Worm (Caenorhabditis elegans): ENCODE measurements around the gene cyk-4.

- TF ChIP-seq F13H6.1 (tag; optimal IDR thresholded peaks at IDR 0.05) (no peak), tbx-2 (tag; optimal IDR thresholded peaks at IDR 0.05) (no peak), ama-1 (optimal IDR thresholded peaks at IDR 0.05) (no peak), pqm-1 (tag; optimal IDR thresholded peaks at IDR 0.05) (no peak), nhr-11 (tag; optimal IDR thresholded peaks at IDR 0.05) (no peak), unc-55 (GFP tag; optimal IDR thresholded peaks at IDR 0.05) (no peak), ceh-14 (tag; optimal IDR thresholded peaks at IDR 0.05) (no peak), fkh-10 (GFP tag; optimal IDR thresholded peaks at IDR 0.05) (no peak), ceh-31 (tag; optimal IDR thresholded peaks at IDR 0.05) (no peak)
Observed at ce11 chrIII:13729760-13730159, 41.3 kb downstream of the cyk-4 start.

All from whole organism, late embryonic.